Worm (Caenorhabditis elegans): ENCODE data around the gene coh-3.

The coh-3 gene

DNA sequence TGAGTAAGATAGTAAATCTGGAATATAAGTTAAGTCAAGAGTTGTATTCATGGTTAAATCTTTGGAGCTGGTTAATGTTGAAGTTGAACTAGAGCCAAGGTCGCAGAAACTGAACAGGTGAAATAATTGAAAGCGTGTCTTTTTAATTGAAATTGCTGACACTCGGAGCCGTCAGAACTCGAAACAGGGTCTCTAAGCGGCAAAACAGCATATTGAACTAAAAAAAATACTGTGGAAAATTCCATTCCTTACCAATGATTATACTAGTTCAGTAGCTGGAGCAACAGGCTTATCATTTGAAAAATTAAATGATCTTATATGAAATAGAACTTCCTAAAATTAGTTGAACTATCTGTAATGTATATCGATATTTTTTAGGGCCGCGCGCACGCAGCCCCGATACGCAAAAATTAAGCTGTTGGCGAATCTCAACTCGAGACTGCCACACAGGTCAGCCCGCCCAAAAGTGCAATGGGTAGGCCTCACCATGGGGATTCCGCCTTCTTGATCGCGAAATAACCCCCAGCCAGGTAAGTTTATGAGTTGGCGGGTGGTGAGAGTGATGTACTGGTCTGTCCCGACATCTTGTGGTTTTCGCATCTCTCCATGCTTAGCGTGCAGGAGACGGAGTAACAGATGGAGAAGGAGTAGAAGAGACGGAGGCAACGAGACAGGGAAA, 11.1 kb downstream of the coh-3 start, which contains the start of gene srz-97 (continued):
- TF ChIP-seq athp-1 (tag; optimal IDR thresholded peaks at IDR 0.05) (peak; percentile 15), cebp-1 (GFP tag; IDR thresholded peaks at IDR 0.05) (no peak), cebp-1 (tag; optimal IDR thresholded peaks at IDR 0.05) (no peak), F10E7.11 (tag; optimal IDR thresholded peaks at IDR 0.05) (no peak), ZK185.1 (tag; optimal IDR thresholded peaks at IDR 0.05; ENCODE audit: poor library complexity, severe bottlenecking) (peak; percentile 13), ceh-40 (GFP tag; IDR thresholded peaks at IDR 0.05) (0 out of 2 replicates have a peak, but pooled peaks have one; percentile 15), lsl-1 (GFP tag; optimal IDR thresholded peaks at IDR 0.05) (peak; percentile 59), lin-35 (GFP tag; optimal IDR thresholded peaks at IDR 0.05) (no peak), hrde-1 (tag; optimal IDR thresholded peaks at IDR 0.05; ENCODE audit: borderline replicate concordance) (no peak), sea-2 (GFP tag; IDR thresholded peaks at IDR 0.05) (no peak), snpc-1.3 (tag; optimal IDR thresholded peaks at IDR 0.05; ENCODE audit: insufficient read depth) (peak; percentile 39), F33H1.4 (GFP tag; IDR thresholded peaks at IDR 0.05) (peak; percentile 35; the same call in 1 of the 2 replicates), aptf-3 (GFP tag; IDR thresholded peaks at IDR 0.05) (no peak), sptf-2 (GFP tag; optimal IDR thresholded peaks at IDR 0.05) (no peak), die-1 (tag; optimal IDR thresholded peaks at IDR 0.05) (peak; percentile 32), Y67H2A.10 (GFP tag; conservative IDR thresholded peaks at IDR 0.05) (no peak), madf-6 (GFP tag; IDR thresholded peaks at IDR 0.05) (peak; percentile 83), ztf-18 (tag; optimal IDR thresholded peaks at IDR 0.05) (peak; percentile 27), pbrm-1 (GFP tag; IDR thresholded peaks at IDR 0.05) (peak; percentile 79), unc-130 (GFP tag; optimal IDR thresholded peaks at IDR 0.05) (no peak), mcd-1 (GFP tag; IDR thresholded peaks at IDR 0.05) (peak; percentile 74), ama-1 (optimal IDR thresholded peaks at IDR 0.05) (no peak), ama-1 (GFP tag; optimal IDR thresholded peaks at IDR 0.05) (no peak), nfya-1 (tag; optimal IDR thresholded peaks at IDR 0.05; ENCODE audit: borderline replicate concordance, insufficient read depth) (no peak), F55B11.4 (tag; optimal IDR thresholded peaks at IDR 0.05; ENCODE audit: borderline replicate concordance, insufficient read depth) (no peak), attf-6 (GFP tag; IDR thresholded peaks at IDR 0.05) (peak; percentile 84), repo-1 (tag; optimal IDR thresholded peaks at IDR 0.05) (no peak), rpc-1 (optimal IDR thresholded peaks at IDR 0.05) (no peak), rpc-1 (tag; optimal IDR thresholded peaks at IDR 0.05) (no peak), ceh-58 (GFP tag; IDR thresholded peaks at IDR 0.05) (no peak), ztf-25 (GFP tag; IDR thresholded peaks at IDR 0.05) (no peak), fkh-3 (tag; optimal IDR thresholded peaks at IDR 0.05) (no peak), him-1 (tag; optimal IDR thresholded peaks at IDR 0.05) (peak; percentile 79), D2030.7 (GFP tag; IDR thresholded peaks at IDR 0.05) (peak; percentile 75), ceh-91 (GFP tag; IDR thresholded peaks at IDR 0.05) (no peak), mel-28 (tag; optimal IDR thresholded peaks at IDR 0.05; ENCODE audit: borderline replicate concordance) (no peak), F57A8.1 (GFP tag; optimal IDR thresholded peaks at IDR 0.05) (no peak), attf-5 (GFP tag; optimal IDR thresholded peaks at IDR 0.05) (no peak), aptf-2 (GFP tag; conservative IDR thresholded peaks at IDR 0.05) (peak; percentile 64; the same call in 1 of the 2 replicates), F37B4.10 (GFP tag; IDR thresholded peaks at IDR 0.05) (0 out of 2 replicates have a peak, but pooled peaks have one; percentile 73), F23B12.7 (tag; optimal IDR thresholded peaks at IDR 0.05; ENCODE audit: insufficient read depth) (no peak), madf-10 (tag; optimal IDR thresholded peaks at IDR 0.05) (peak; percentile 12), efl-1 (GFP tag; optimal IDR thresholded peaks at IDR 0.05) (no peak), lin-54 (GFP tag; optimal IDR thresholded peaks at IDR 0.05) (peak; percentile 13), hsf-1 (GFP tag; IDR thresholded peaks at IDR 0.05) (0 out of 2 replicates have a peak, but pooled peaks have one; percentile 25), egl-44 (GFP tag; IDR thresholded peaks at IDR 0.05) (0 out of 2 replicates have a peak, but pooled peaks have one; percentile 29), snpc-1.1 (tag; optimal IDR thresholded peaks at IDR 0.05; ENCODE audit: insufficient read depth) (peak; percentile 93)
